Fruit fly (Drosophila melanogaster): ENCODE results near the gene CG2694.
A peak's percentile ranks its signal among the peaks of the same experiment; 100 is the strongest.

Gene CG2694

DNA sequence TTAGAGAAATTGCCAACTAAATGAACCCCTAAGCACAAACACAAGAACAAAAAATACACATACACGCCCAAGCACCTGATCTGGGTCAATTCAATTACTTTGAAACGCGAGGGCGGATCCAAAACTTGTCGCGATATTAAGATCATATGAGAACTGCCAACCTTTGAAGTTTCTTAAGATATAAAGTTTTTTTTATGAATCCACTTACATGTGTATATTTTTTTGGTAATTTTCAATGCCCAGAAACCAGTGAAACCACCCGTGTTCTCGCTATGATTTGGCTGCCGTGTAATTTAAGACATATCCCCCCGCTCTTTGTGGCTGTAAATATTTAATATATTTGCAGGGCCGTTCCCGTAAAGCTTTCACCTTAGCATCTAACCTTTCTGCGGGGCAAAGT is 35.8 kb downstream of the CG2694 start (continued):
- TF ChIP-seq CG6791 (GFP tag; IDR thresholded peaks at IDR 0.05; ENCODE audit: partially characterized antibody) (no peak), Doc3 (GFP tag; IDR thresholded peaks at IDR 0.05; ENCODE audit: partially characterized antibody) (no peak), row (GFP tag; IDR thresholded peaks at IDR 0.05) (peak; percentile 49), CG11504 (tag; optimal IDR thresholded peaks at IDR 0.05) (peak; percentile 38), lilli (GFP tag; optimal IDR thresholded peaks at IDR 0.05) (peak; percentile 5), Dref (GFP tag; IDR thresholded peaks at IDR 0.05) (no peak), chm (GFP tag; IDR thresholded peaks at IDR 0.05) (no peak), Ptx1 (GFP tag; IDR thresholded peaks at IDR 0.05) (peak; percentile 37; the same call in 1 of the 2 replicates), lab (GFP tag; optimal IDR thresholded peaks at IDR 0.05) (peak; percentile 18), Hr3 (GFP tag; optimal IDR thresholded peaks at IDR 0.05) (no peak), CTCF (GFP tag; optimal IDR thresholded peaks at IDR 0.05) (no peak), CG16815 (GFP tag; optimal IDR thresholded peaks at IDR 0.05) (no peak), CG34422 (GFP tag; IDR thresholded peaks at IDR 0.05) (0 out of 3 replicates have a peak, but pooled peaks have one; percentile 11), fu2 (GFP tag; optimal IDR thresholded peaks at IDR 0.05) (no peak), Camta (GFP tag; optimal IDR thresholded peaks at IDR 0.05) (no peak), CG18599 (GFP tag; optimal IDR thresholded peaks at IDR 0.05) (peak; percentile 52), HLH3B (GFP tag; IDR thresholded peaks at IDR 0.05) (peak; percentile 28; the same call in 1 of the 2 replicates), CG9215 (GFP tag; IDR thresholded peaks at IDR 0.05) (no peak), CG15269 (tag; optimal IDR thresholded peaks at IDR 0.05) (no peak), Aef1 (GFP tag; IDR thresholded peaks at IDR 0.05) (no peak), slbo (GFP tag; IDR thresholded peaks at IDR 0.05) (peak; percentile 52; the same call in 1 of the 2 replicates), Awh (GFP tag; IDR thresholded peaks at IDR 0.05) (no peak), Pdp1 (GFP tag; optimal IDR thresholded peaks at IDR 0.05) (no peak), CG14441 (GFP tag; IDR thresholded peaks at IDR 0.05) (0 out of 2 replicates have a peak, but pooled peaks have one; percentile 20), cg (GFP tag; optimal IDR thresholded peaks at IDR 0.05) (no peak), lmd (GFP tag; IDR thresholded peaks at IDR 0.05) (peak; percentile 27; the same call in 1 of the 2 replicates), gem (tag; optimal IDR thresholded peaks at IDR 0.05) (peak; percentile 21), CG3065 (GFP tag; optimal IDR thresholded peaks at IDR 0.05) (no peak), pan (optimal IDR thresholded peaks at IDR 0.05) (no peak), pan (GFP tag; optimal IDR thresholded peaks at IDR 0.05 in 1 of 2, IDR thresholded peaks at IDR 0.05 in 1 of 2) (peak in 1 of 2 experiments; percentile 37), CG31441 (GFP tag; IDR thresholded peaks at IDR 0.05) (no peak), CG7839 (tag; optimal IDR thresholded peaks at IDR 0.05) (peak; percentile 19), CG9932 (GFP tag; IDR thresholded peaks at IDR 0.05) (no peak; the same call in 1 of the 2 replicates), Eip74EF (GFP tag; optimal IDR thresholded peaks at IDR 0.05) (no peak), hkb (optimal IDR thresholded peaks at IDR 0.05) (no peak), hkb (GFP tag; IDR thresholded peaks at IDR 0.05) (no peak), Rfx (GFP tag; IDR thresholded peaks at IDR 0.05) (peak; percentile 44; the same call in 1 of the 2 replicates), croc (GFP tag; conservative IDR thresholded peaks at IDR 0.05) (no peak), HHEX (GFP tag; optimal IDR thresholded peaks at IDR 0.05) (no peak), Med (GFP tag) (peak; percentile 63), CG12155 (GFP tag; optimal IDR thresholded peaks at IDR 0.05) (no peak), CG2678 (tag; optimal IDR thresholded peaks at IDR 0.05) (peak; percentile 35), dysf (GFP tag; IDR thresholded peaks at IDR 0.05) (peak; percentile 42; the same call in 1 of the 3 replicates), prd (optimal IDR thresholded peaks at IDR 0.05) (no peak), prd (GFP tag; IDR thresholded peaks at IDR 0.05) (0 out of 3 replicates have a peak, but pooled peaks have one; percentile 20)
